Worm (Caenorhabditis elegans) whole organism, L4 larva: Measurements from ENCODE around the gene com-1.

ENCODE experiments used
- aly-2 ChIP-seq: sonication (generic microtip); optimal IDR thresholded peaks from 2 replicates; lab custom pipeline; 2018; ENCODE audit warnings: missing biosample characterization, missing genetic modification characterization
- ceh-32 ChIP-seq: sonication (generic microtip); optimal IDR thresholded peaks from 2 replicates; lab custom pipeline; 2016; ENCODE audit warnings: mild to moderate bottlenecking, missing genetic modification characterization, missing compliant biosample characterization; ENCODE audit not compliant: poor library complexity
- daf-8 ChIP-seq: fragments of 200-800 bp; sonication (Bioruptor generic); IDR thresholded peaks from 2 replicates; pipeline ENCODE4 v1.3.6; 2022; ENCODE audit warnings: missing genetic modification characterization, missing compliant biosample characterization
- jun-1 ChIP-seq: fragments of 150-350 bp; optimal IDR thresholded peaks from 2 replicates; lab custom pipeline; 2014; ENCODE audit warnings: missing biosample characterization, missing genetic modification reagents, missing genetic modification characterization
- lin-29 ChIP-seq: fragments of 200-800 bp; sonication (Bioruptor generic); IDR thresholded peaks from 2 replicates; pipeline ENCODE4 v1.3.6; 2022; ENCODE audit warnings: missing genetic modification reagents, missing genetic modification characterization, missing compliant biosample characterization
- lin-39 ChIP-seq: fragments of 150-350 bp; optimal IDR thresholded peaks from 2 replicates; lab custom pipeline; 2014; ENCODE audit warnings: missing biosample characterization, missing genetic modification reagents, missing genetic modification characterization
- lsy-2 ChIP-seq, 2 experiments: fragments of 150-350 bp in 1 of 2; sonication (generic microtip) in 1 of 2; optimal IDR thresholded peaks; 2 replicates each; lab custom pipeline; 2014 to 2017; ENCODE audit warnings: missing biosample characterization in 2 of 2, missing genetic modification characterization in 2 of 2
- nhr-237 ChIP-seq: sonication (generic microtip); optimal IDR thresholded peaks from 2 replicates; lab custom pipeline; 2017; ENCODE audit warnings: missing biosample characterization, missing genetic modification characterization
- nhr-42 ChIP-seq: fragments of 200-800 bp; sonication (Bioruptor generic); IDR thresholded peaks from 2 replicates; pipeline ENCODE4 v1.3.6; 2022; ENCODE audit warnings: missing genetic modification characterization, missing compliant biosample characterization
- unc-62 ChIP-seq, 3 experiments: fragments of 150-350 bp in 1 of 3; sonication (generic microtip); optimal IDR thresholded peaks in 2 of 3; peaks in 1 of 3; 1 replicate in 1 of 3; 2 replicates in 2 of 3; lab custom pipeline; 2014 to 2017; ENCODE audit warnings: missing biosample characterization in 3 of 3, missing genetic modification characterization in 3 of 3, missing genetic modification reagents in 3 of 3, missing genotype in 1 of 3
- zag-1 ChIP-seq: fragments of 150-350 bp; optimal IDR thresholded peaks from 2 replicates; lab custom pipeline; 2014; ENCODE audit warnings: missing biosample characterization, missing genetic modification characterization

DNA sequence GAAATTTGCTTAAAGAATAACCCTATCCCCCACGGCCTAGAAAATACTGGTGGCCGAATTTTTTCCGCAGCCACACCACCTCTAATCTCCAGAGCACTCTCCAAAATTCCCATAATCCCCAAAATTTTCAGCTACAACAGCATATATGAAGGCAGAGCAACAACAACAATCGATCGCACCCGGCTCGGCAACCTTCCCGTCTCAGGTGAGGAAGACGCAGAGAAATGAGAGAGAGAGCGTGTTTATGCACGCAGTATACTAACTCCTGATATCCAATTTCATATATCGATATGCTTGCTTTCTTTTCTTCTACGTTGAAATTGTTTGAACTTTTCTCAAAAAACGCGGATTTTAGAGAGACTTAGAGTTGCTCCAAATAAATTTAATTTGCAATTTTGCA, 10.2 kb downstream of the com-1 start:
- TF ChIP-seq jun-1 (tag; lab: Kevin White, UChicago) (no peak), unc-62 (GFP tag; optimal IDR thresholded peaks at IDR 0.05 in 1 of 2; lab: Kevin White, UChicago) (no peak), unc-62 (tag; optimal IDR thresholded peaks at IDR 0.05; lab: Kevin White, UChicago) (no peak), lsy-2 (tag; optimal IDR thresholded peaks at IDR 0.05; lab: Kevin White, UChicago) (no peak), nhr-42 (GFP tag; lab: Robert Waterston, UW) (no peak), nhr-237 (tag; lab: Kevin White, UChicago) (no peak), zag-1 (tag; lab: Kevin White, UChicago) (no peak), aly-2 (no peak), lin-29 (GFP tag; lab: Robert Waterston, UW) (no peak), lin-39 (tag; lab: Kevin White, UChicago) (no peak), daf-8 (no peak), ceh-32 (no peak)
